Worm (Caenorhabditis elegans) whole organism, L4 larva: ENCODE data around the gene sre-36.

Experiments
- D1046.2 ChIP-seq: fragments of 200-800 bp; sonication (Bioruptor generic); IDR thresholded peaks from 2 replicates; pipeline ENCODE4 v1.3.6; 2022; ENCODE audit warnings: missing genetic modification characterization, missing compliant biosample characterization
- F10B5.3 ChIP-seq: sonication (generic microtip); optimal IDR thresholded peaks from 2 replicates; lab custom pipeline; 2016; ENCODE audit warnings: mild to moderate bottlenecking, missing genetic modification characterization, missing compliant biosample characterization
- F37D6.2 ChIP-seq: sonication (generic microtip); optimal IDR thresholded peaks from 2 replicates; lab custom pipeline; 2016; ENCODE audit warnings: mild to moderate bottlenecking, missing genetic modification characterization, missing compliant biosample characterization
- F49E8.2 ChIP-seq: sonication (generic microtip); optimal IDR thresholded peaks from 2 replicates; lab custom pipeline; 2016; ENCODE audit warnings: missing compliant biosample characterization, mild to moderate bottlenecking, missing genetic modification characterization, borderline replicate concordance
- ZK337.2 ChIP-seq: fragments of 200-800 bp; sonication (Bioruptor generic); IDR thresholded peaks from 2 replicates; pipeline ENCODE4 v1.3.6; 2022; ENCODE audit warnings: missing genetic modification reagents, missing genetic modification characterization, missing compliant biosample characterization
- aly-2 ChIP-seq: sonication (generic microtip); optimal IDR thresholded peaks from 2 replicates; lab custom pipeline; 2018; ENCODE audit warnings: missing biosample characterization, missing genetic modification characterization
- cey-2 ChIP-seq: sonication (generic microtip); optimal IDR thresholded peaks from 3 replicates; lab custom pipeline; 2017; ENCODE audit warnings: missing genetic modification characterization, mild to moderate bottlenecking, missing compliant biosample characterization, antibody characterized with exemption, borderline replicate concordance; ENCODE audit not compliant: insufficient read depth
- ctbp-1 ChIP-seq: fragments of 200-800 bp; sonication (Bioruptor generic); IDR thresholded peaks from 2 replicates; pipeline ENCODE4 v1.3.6; 2022; ENCODE audit warnings: missing genetic modification reagents, missing genetic modification characterization, missing compliant biosample characterization
- daf-12 ChIP-seq: fragments of 150-350 bp; optimal IDR thresholded peaks from 2 replicates; lab custom pipeline; 2014; ENCODE audit warnings: missing biosample characterization, missing genetic modification reagents, missing genetic modification characterization
- daf-16 ChIP-seq, 3 experiments: sonication (generic microtip); optimal IDR thresholded peaks; 2 replicates each; lab custom pipeline; 2016 to 2017; ENCODE audit warnings: missing genetic modification characterization in 3 of 3, missing genetic modification reagents in 3 of 3, mild to moderate bottlenecking in 2 of 3, missing compliant biosample characterization in 2 of 3, missing biosample characterization in 1 of 3, moderate library complexity in 1 of 3
- daf-19 ChIP-seq: fragments of 200-800 bp; sonication (Bioruptor generic); conservative IDR thresholded peaks from 2 replicates; pipeline ENCODE4 v1.3.6; 2022; ENCODE audit warnings: missing genetic modification characterization, missing compliant biosample characterization
- dmd-6 ChIP-seq: fragments of 200-800 bp; sonication (Bioruptor generic); IDR thresholded peaks from 2 replicates; pipeline ENCODE4 v1.3.6; 2022; ENCODE audit warnings: missing genetic modification reagents, missing genetic modification characterization, missing compliant biosample characterization
- dpl-1 ChIP-seq: fragments of 150-350 bp; optimal IDR thresholded peaks from 2 replicates; lab custom pipeline; 2014; ENCODE audit warnings: missing biosample characterization, missing genetic modification reagents, missing genetic modification characterization
- dve-1 ChIP-seq: sonication (generic microtip); optimal IDR thresholded peaks from 2 replicates; lab custom pipeline; 2017; ENCODE audit warnings: antibody characterized with exemption, mild to moderate bottlenecking, missing genetic modification characterization, missing compliant biosample characterization; ENCODE audit not compliant: insufficient read depth
- fkh-10 ChIP-seq: fragments of 150-350 bp; optimal IDR thresholded peaks from 2 replicates; lab custom pipeline; 2014; ENCODE audit warnings: missing biosample characterization, missing genetic modification reagents, missing genetic modification characterization
- hlh-11 ChIP-seq: fragments of 200-800 bp; sonication (Bioruptor generic); optimal IDR thresholded peaks from 2 replicates; lab custom pipeline; 2018; ENCODE audit warnings: mild to moderate bottlenecking, missing genetic modification characterization, missing compliant biosample characterization
- hlh-30 ChIP-seq: sonication (generic microtip); optimal IDR thresholded peaks from 2 replicates; lab custom pipeline; 2017; ENCODE audit warnings: antibody characterized with exemption, mild to moderate bottlenecking, missing genetic modification characterization, missing compliant biosample characterization; ENCODE audit not compliant: insufficient read depth
- hmg-1.1 ChIP-seq: fragments of 200-800 bp; sonication (Bioruptor generic); IDR thresholded peaks from 2 replicates; pipeline ENCODE4 v1.3.6; 2022; ENCODE audit warnings: missing genetic modification reagents, missing genetic modification characterization, missing compliant biosample characterization
- jun-1 ChIP-seq: fragments of 150-350 bp; optimal IDR thresholded peaks from 2 replicates; lab custom pipeline; 2014; ENCODE audit warnings: missing biosample characterization, missing genetic modification reagents, missing genetic modification characterization
- lin-1 ChIP-seq: fragments of 200-800 bp; sonication (Bioruptor generic); IDR thresholded peaks from 2 replicates; pipeline ENCODE4 v1.3.6; 2022; ENCODE audit warnings: missing genetic modification reagents, missing genetic modification characterization, missing compliant biosample characterization
- lin-13 ChIP-seq: fragments of 150-350 bp; optimal IDR thresholded peaks from 2 replicates; lab custom pipeline; 2014; ENCODE audit warnings: missing biosample characterization, missing genetic modification reagents, missing genetic modification characterization
- lin-29 ChIP-seq: fragments of 200-800 bp; sonication (Bioruptor generic); IDR thresholded peaks from 2 replicates; pipeline ENCODE4 v1.3.6; 2022; ENCODE audit warnings: missing genetic modification reagents, missing genetic modification characterization, missing compliant biosample characterization
- lin-38 ChIP-seq: fragments of 200-800 bp; sonication (Bioruptor generic); IDR thresholded peaks from 2 replicates; pipeline ENCODE4 v1.3.6; 2022; ENCODE audit warnings: missing genetic modification reagents, missing genetic modification characterization, missing compliant biosample characterization
- mdl-1 ChIP-seq, 2 experiments: fragments of 150-350 bp in 1 of 2; sonication (generic microtip) in 1 of 2; optimal IDR thresholded peaks; 2 replicates each; lab custom pipeline; 2014 to 2017; ENCODE audit warnings: missing biosample characterization in 2 of 2, missing genetic modification characterization in 2 of 2
- mdt-29 ChIP-seq: fragments of 200-800 bp; sonication (Bioruptor generic); IDR thresholded peaks from 2 replicates; pipeline ENCODE4 v1.3.6; 2022; ENCODE audit warnings: missing genetic modification reagents, missing genetic modification characterization, missing compliant biosample characterization
- mep-1 ChIP-seq: fragments of 150-350 bp; sonication (generic microtip); optimal IDR thresholded peaks from 3 replicates; lab custom pipeline; 2014; ENCODE audit warnings: missing biosample characterization, missing genetic modification characterization
- nhr-10 ChIP-seq: fragments of 150-350 bp; optimal IDR thresholded peaks from 2 replicates; lab custom pipeline; 2014; ENCODE audit warnings: missing biosample characterization, missing genetic modification characterization
- nhr-102 ChIP-seq: sonication (generic microtip); optimal IDR thresholded peaks from 2 replicates; lab custom pipeline; 2016; ENCODE audit warnings: mild to moderate bottlenecking, missing genetic modification characterization, moderate library complexity, missing compliant biosample characterization
- nhr-25 ChIP-seq: sonication (generic microtip); optimal IDR thresholded peaks from 2 replicates; lab custom pipeline; 2017; ENCODE audit warnings: missing genetic modification characterization, mild to moderate bottlenecking, missing compliant biosample characterization, antibody characterized with exemption, moderate library complexity, borderline replicate concordance; ENCODE audit not compliant: insufficient read depth
- nhr-28 ChIP-seq: fragments of 150-350 bp; optimal IDR thresholded peaks from 2 replicates; lab custom pipeline; 2014; ENCODE audit warnings: missing biosample characterization, missing genetic modification characterization
- nhr-42 ChIP-seq: fragments of 200-800 bp; sonication (Bioruptor generic); IDR thresholded peaks from 2 replicates; pipeline ENCODE4 v1.3.6; 2022; ENCODE audit warnings: missing genetic modification characterization, missing compliant biosample characterization
- nhr-6 ChIP-seq: fragments of 150-350 bp; optimal IDR thresholded peaks from 2 replicates; lab custom pipeline; 2014; ENCODE audit warnings: missing biosample characterization, missing genetic modification characterization
- nhr-76 ChIP-seq: fragments of 150-350 bp; optimal IDR thresholded peaks from 2 replicates; lab custom pipeline; 2014; ENCODE audit warnings: missing biosample characterization, missing genetic modification characterization
- nhr-77 ChIP-seq: fragments of 150-350 bp; optimal IDR thresholded peaks from 2 replicates; lab custom pipeline; 2014; ENCODE audit warnings: missing biosample characterization, missing genetic modification characterization
- php-3 ChIP-seq: fragments of 200-800 bp; sonication (Bioruptor generic); IDR thresholded peaks from 2 replicates; pipeline ENCODE4 v1.3.6; 2022; ENCODE audit warnings: missing genetic modification reagents, missing genetic modification characterization, missing compliant biosample characterization
- pqm-1 ChIP-seq: sonication (generic microtip); optimal IDR thresholded peaks from 2 replicates; lab custom pipeline; 2017; ENCODE audit warnings: missing biosample characterization, missing genetic modification characterization
- rbr-2 ChIP-seq: sonication (generic microtip); optimal IDR thresholded peaks from 2 replicates; lab custom pipeline; 2016; ENCODE audit warnings: missing genotype, missing genetic modification characterization, missing compliant biosample characterization
- saeg-2 ChIP-seq: fragments of 200-800 bp; sonication (Bioruptor generic); IDR thresholded peaks from 2 replicates; pipeline ENCODE4 v1.3.6; 2022; ENCODE audit warnings: missing genetic modification reagents, missing genetic modification characterization, missing compliant biosample characterization
- set-16 ChIP-seq: fragments of 200-800 bp; sonication (Bioruptor generic); IDR thresholded peaks from 2 replicates; pipeline ENCODE4 v1.3.6; 2022; ENCODE audit warnings: missing genetic modification reagents, missing genetic modification characterization, missing compliant biosample characterization
- spr-3 ChIP-seq: fragments of 200-800 bp; sonication (Bioruptor generic); optimal IDR thresholded peaks from 2 replicates; lab custom pipeline; 2018; ENCODE audit warnings: mild to moderate bottlenecking, missing genetic modification characterization, missing compliant biosample characterization
- tra-1 ChIP-seq: fragments of 200-800 bp; sonication (Bioruptor generic); IDR thresholded peaks from 2 replicates; pipeline ENCODE4 v1.3.6; 2022; ENCODE audit warnings: missing genetic modification reagents, missing genetic modification characterization, missing compliant biosample characterization
- unc-130 ChIP-seq: sonication (generic microtip); optimal IDR thresholded peaks from 2 replicates; lab custom pipeline; 2016; ENCODE audit warnings: missing genetic modification reagents, missing genetic modification characterization, missing compliant biosample characterization
- vab-7 ChIP-seq: fragments of 200-800 bp; sonication (Bioruptor generic); IDR thresholded peaks from 2 replicates; pipeline ENCODE4 v1.3.6; 2022; ENCODE audit warnings: missing genetic modification reagents, missing genetic modification characterization, missing compliant biosample characterization
- zip-2 ChIP-seq: fragments of 150-350 bp; optimal IDR thresholded peaks from 2 replicates; lab custom pipeline; 2014; ENCODE audit warnings: missing biosample characterization, missing genetic modification characterization

The sre-36 gene

DNA sequence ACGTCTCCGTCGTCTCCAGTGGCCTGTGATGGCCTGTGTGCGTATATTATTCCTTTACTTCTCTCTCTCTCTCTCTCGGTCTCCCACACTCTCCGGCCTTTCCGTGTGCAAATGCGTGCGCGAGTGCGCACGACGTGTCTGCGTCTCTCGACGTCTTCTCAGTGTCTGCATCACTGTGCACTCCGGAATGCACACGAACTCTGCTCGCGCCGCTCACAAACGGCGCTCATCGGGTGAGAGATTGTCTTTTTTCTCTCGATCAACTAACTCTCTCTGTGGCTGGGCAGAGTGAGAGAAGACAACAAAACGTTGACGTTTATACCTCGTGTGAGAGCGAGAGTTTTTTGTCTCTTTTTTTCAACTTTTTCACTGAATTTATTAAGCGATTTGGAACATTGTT is 43.5 kb upstream of the sre-36 start (continued):
- TF ChIP-seq nhr-25 (tag; lab: Kevin White, UChicago), result peak; percentile 50
- TF ChIP-seq tra-1 (GFP tag; lab: Robert Waterston, UW), result peak; percentile 92
- peak; percentile 90 for TF ChIP-seq lin-1
- no peak for TF ChIP-seq daf-19
- TF ChIP-seq fkh-10 (GFP tag; lab: Kevin White, UChicago), result peak; percentile 58
- TF ChIP-seq nhr-6 (tag; lab: Kevin White, UChicago), result peak; percentile 79
- TF ChIP-seq F49E8.2 (tag; lab: Kevin White, UChicago), result no peak
- TF ChIP-seq lin-29, result 0 out of 2 replicates have a peak, but pooled peaks have one; percentile 45
- peak; percentile 56 to 67 for TF ChIP-seq daf-16 (GFP tag; optimal IDR thresholded peaks at IDR 0.05; lab: Kevin White, UChicago)
- peak; percentile 68 for TF ChIP-seq daf-16 (tag; optimal IDR thresholded peaks at IDR 0.05; lab: Kevin White, UChicago)
- peak; percentile 14 for TF ChIP-seq F10B5.3 (tag; lab: Kevin White, UChicago)
- peak; percentile 65 for TF ChIP-seq lin-38 (GFP tag; lab: Robert Waterston, UW)
- peak; percentile 85 to 96 for TF ChIP-seq mdl-1 (tag; optimal IDR thresholded peaks at IDR 0.05; lab: Kevin White, UChicago)
- no peak for TF ChIP-seq D1046.2 (GFP tag; lab: Robert Waterston, UW)
- TF ChIP-seq ZK337.2, result no peak
- no peak for TF ChIP-seq cey-2 (tag; lab: Kevin White, UChicago)
- TF ChIP-seq aly-2 (tag; lab: Kevin White, UChicago), result no peak
- TF ChIP-seq dpl-1 (GFP tag; lab: Kevin White, UChicago), result peak; percentile 47
- TF ChIP-seq nhr-77 (tag; lab: Kevin White, UChicago), result peak; percentile 93
- peak; percentile 84 for TF ChIP-seq nhr-28 (tag; lab: Kevin White, UChicago)
- TF ChIP-seq daf-12, result no peak
- peak; percentile 80 for TF ChIP-seq jun-1 (tag; lab: Kevin White, UChicago)
- peak; percentile 92 for TF ChIP-seq ctbp-1 (GFP tag; lab: Robert Waterston, UW)
- peak; percentile 98 for TF ChIP-seq hmg-1.1 (GFP tag; lab: Robert Waterston, UW)
- TF ChIP-seq rbr-2 (tag; lab: Kevin White, UChicago), result peak; percentile 90

DNA sequence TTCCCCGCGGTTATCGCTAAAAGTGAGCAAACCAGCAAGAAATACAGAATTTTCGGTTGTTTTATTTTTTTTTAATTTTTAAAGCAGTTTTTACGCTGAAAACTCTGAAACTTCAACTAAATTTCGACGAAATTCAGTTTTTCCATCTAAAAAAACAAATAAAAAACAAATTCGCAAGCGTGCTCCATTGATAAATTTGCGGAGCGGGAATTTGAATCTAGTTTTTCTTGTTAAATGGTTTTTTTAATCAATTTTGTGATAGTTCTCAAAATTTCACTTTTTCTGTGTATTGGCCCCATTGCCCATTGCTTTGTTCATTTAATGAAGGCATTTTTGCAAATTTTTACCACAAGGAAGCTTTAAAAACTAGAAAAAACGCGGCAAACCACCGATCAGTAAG is 42.7 kb upstream of the sre-36 start:
- TF ChIP-seq hmg-1.1 (GFP tag; lab: Robert Waterston, UW) (no peak), set-16 (GFP tag; lab: Robert Waterston, UW) (no peak), lin-38 (GFP tag; lab: Robert Waterston, UW) (peak; percentile 90), saeg-2 (GFP tag; lab: Robert Waterston, UW) (no peak), F37D6.2 (tag; lab: Kevin White, UChicago) (no peak), mdt-29 (no peak), vab-7 (GFP tag; lab: Robert Waterston, UW) (no peak)

DNA sequence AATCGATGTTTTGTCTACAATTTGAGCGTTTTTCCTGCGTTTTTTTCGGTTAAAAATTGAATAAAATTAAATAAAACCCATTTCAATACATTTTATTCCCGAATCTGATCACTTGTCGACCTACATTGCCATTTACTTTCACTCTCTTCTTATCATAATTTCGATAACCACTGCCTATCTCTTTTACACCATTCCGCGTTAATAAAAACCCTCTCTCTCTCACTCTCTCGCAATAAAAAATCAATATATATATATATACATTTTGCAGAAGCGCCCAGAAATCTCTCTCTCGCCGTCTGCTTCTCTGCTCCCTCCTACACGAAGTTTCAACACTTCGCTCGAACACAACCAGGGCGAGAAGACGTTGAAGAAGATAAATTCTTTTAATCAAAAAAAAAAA is 42.2 kb upstream of the sre-36 start, which contains the start of gene pptr-1:
pptr-1 (plus strand) TSS at position 269 of the 400 bp plus-strand sequence.
- TF ChIP-seq nhr-10 (tag; lab: Kevin White, UChicago) (no peak), dpl-1 (GFP tag; lab: Kevin White, UChicago) (peak; percentile 3), zip-2 (no peak), php-3 (peak; percentile 30; the same call in 1 of the 2 replicates), nhr-42 (no peak), hmg-1.1 (GFP tag; lab: Robert Waterston, UW) (0 out of 2 replicates have a peak, but pooled peaks have one; percentile 15), spr-3 (no peak), mep-1 (tag; lab: Kevin White, UChicago) (peak; percentile 42), pqm-1 (peak; percentile 48), mdl-1 (tag; optimal IDR thresholded peaks at IDR 0.05; lab: Kevin White, UChicago) (peak in 1 of 2 experiments; percentile 28), hlh-30 (peak; percentile 12), nhr-28 (tag; lab: Kevin White, UChicago) (peak; percentile 55), daf-16 (GFP tag; optimal IDR thresholded peaks at IDR 0.05; lab: Kevin White, UChicago) (no peak), daf-16 (tag; optimal IDR thresholded peaks at IDR 0.05; lab: Kevin White, UChicago) (peak; percentile 63), hlh-11 (tag; lab: Kevin White, UChicago) (peak; percentile 73), set-16 (GFP tag; lab: Robert Waterston, UW) (no peak), mdt-29 (no peak), dve-1 (peak; percentile 40), lin-13 (GFP tag; lab: Kevin White, UChicago) (no peak), nhr-76 (tag; lab: Kevin White, UChicago) (no peak), nhr-102 (tag; lab: Kevin White, UChicago) (peak; percentile 25), F10B5.3 (tag; lab: Kevin White, UChicago) (no peak), unc-130 (GFP tag; lab: Kevin White, UChicago) (no peak), dmd-6 (GFP tag; lab: Robert Waterston, UW) (peak; percentile 61; the same call in 1 of the 2 replicates)
